Fruit fly (Drosophila melanogaster): ENCODE results near the gene Acam.

DNA sequence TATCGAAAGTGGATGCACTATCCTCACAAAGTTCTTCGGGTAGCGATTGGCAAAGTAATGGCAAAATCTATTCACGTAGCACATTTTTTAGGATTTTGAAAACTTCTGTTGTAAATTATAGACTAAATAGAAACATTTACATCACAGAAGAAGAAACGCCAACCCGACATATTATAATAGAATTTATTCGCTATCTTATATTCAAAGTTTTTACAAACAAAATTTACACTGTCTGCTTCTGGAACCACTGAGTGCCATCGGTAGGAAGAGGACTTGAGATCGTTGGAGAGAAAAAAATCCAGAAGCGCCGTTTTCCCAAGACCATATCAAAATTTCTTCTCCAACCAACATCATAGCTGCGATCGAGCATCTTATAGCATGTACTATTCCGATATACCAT lies 34.6 kb upstream of the Acam start, which contains the start of gene CG17195:
- TF ChIP-seq nau (GFP tag; optimal IDR thresholded peaks at IDR 0.05) (no peak), trh (GFP tag; optimal IDR thresholded peaks at IDR 0.05) (no peak), CG12942 (GFP tag; optimal IDR thresholded peaks at IDR 0.05) (no peak), CG12391 (tag; optimal IDR thresholded peaks at IDR 0.05) (no peak), pho (GFP tag; optimal IDR thresholded peaks at IDR 0.05) (no peak), CG15269 (tag; optimal IDR thresholded peaks at IDR 0.05) (no peak), exex (tag; optimal IDR thresholded peaks at IDR 0.05) (no peak)

Measured in whole organism, embryonic.